Worm (Caenorhabditis elegans) whole organism, late embryonic: ENCODE measurements around the gene cnx-1.

Source experiments
- K09A11.1 ChIP-seq: sonication (generic microtip); optimal IDR thresholded peaks from 2 replicates; lab custom pipeline; 2017; ENCODE audit warnings: antibody characterized with exemption, mild to moderate bottlenecking, missing genetic modification characterization, missing compliant biosample characterization; ENCODE audit not compliant: insufficient read depth
- ahr-1 ChIP-seq: sonication (generic microtip); optimal IDR thresholded peaks from 2 replicates; lab custom pipeline; 2016; ENCODE audit warnings: missing genetic modification characterization, missing compliant biosample characterization
- dmd-4 ChIP-seq: sonication (generic microtip); optimal IDR thresholded peaks from 2 replicates; lab custom pipeline; 2016; ENCODE audit warnings: borderline replicate concordance, missing genetic modification characterization, missing compliant biosample characterization
- elt-2 ChIP-seq: sonication (generic microtip); optimal IDR thresholded peaks from 2 replicates; lab custom pipeline; 2016; ENCODE audit warnings: missing genetic modification reagents, missing genetic modification characterization, missing compliant biosample characterization
- elt-4 ChIP-seq: sonication (generic microtip); optimal IDR thresholded peaks from 2 replicates; lab custom pipeline; 2016; ENCODE audit warnings: missing genetic modification characterization, missing compliant biosample characterization
- fkh-10 ChIP-seq: fragments of 150-350 bp; optimal IDR thresholded peaks from 2 replicates; lab custom pipeline; 2014; ENCODE audit warnings: missing biosample characterization, missing genetic modification reagents, missing genetic modification characterization
- pqm-1 ChIP-seq: sonication (generic microtip); optimal IDR thresholded peaks from 2 replicates; lab custom pipeline; 2016; ENCODE audit warnings: missing genetic modification characterization, missing compliant biosample characterization
- sdc-2 ChIP-seq: sonication (generic microtip); optimal IDR thresholded peaks from 2 replicates; lab custom pipeline; 2016; ENCODE audit warnings: missing genotype, missing genetic modification characterization, missing compliant biosample characterization
- ttx-3 ChIP-seq: sonication (generic microtip); optimal IDR thresholded peaks from 2 replicates; lab custom pipeline; 2016; ENCODE audit warnings: missing genetic modification reagents, missing genetic modification characterization, missing compliant biosample characterization
- zip-5 ChIP-seq: sonication (generic microtip); optimal IDR thresholded peaks from 2 replicates; lab custom pipeline; 2016; ENCODE audit warnings: missing genetic modification characterization, missing compliant biosample characterization

- no peak for TF ChIP-seq elt-4
- no peak for TF ChIP-seq elt-2 (tag; lab: Kevin White, UChicago)
- no peak for TF ChIP-seq zip-5 (tag; lab: Kevin White, UChicago)
- no peak for TF ChIP-seq ttx-3
- TF ChIP-seq sdc-2 (tag; lab: Kevin White, UChicago), result no peak
- TF ChIP-seq K09A11.1 (tag; lab: Kevin White, UChicago), result no peak
- no peak for TF ChIP-seq fkh-10 (GFP tag; lab: Kevin White, UChicago)
- TF ChIP-seq dmd-4 (tag; lab: Kevin White, UChicago), result no peak
- TF ChIP-seq ahr-1, result no peak
- no peak for TF ChIP-seq pqm-1 (tag; lab: Kevin White, UChicago)
Observed at ce11 chrIII:9772394-9772793, 44.5 kb downstream of the cnx-1 start.
